Worm (Caenorhabditis elegans) whole organism, L3 larva: ENCODE measurements around the gene T11F8.4.

Experiments
- aly-2 ChIP-seq: fragments of 150-350 bp; optimal IDR thresholded peaks from 2 replicates; lab custom pipeline; 2014; ENCODE audit warnings: missing biosample characterization, missing genetic modification characterization
- ama-1 ChIP-seq: fragments of 150-350 bp; optimal IDR thresholded peaks from 2 replicates; lab custom pipeline; 2018
- ceh-16 ChIP-seq: sonication (generic microtip); optimal IDR thresholded peaks from 2 replicates; lab custom pipeline; 2017; ENCODE audit warnings: missing biosample characterization, missing genetic modification characterization
- ceh-9 ChIP-seq: sonication (generic microtip); optimal IDR thresholded peaks from 2 replicates; lab custom pipeline; 2018; ENCODE audit warnings: missing biosample characterization, missing genetic modification characterization
- egl-27 ChIP-seq: sonication (generic microtip); optimal IDR thresholded peaks from 4 replicates; lab custom pipeline; 2017; ENCODE audit warnings: missing biosample characterization, missing genetic modification reagents, missing genetic modification characterization
- elt-2 ChIP-seq: sonication (generic microtip); optimal IDR thresholded peaks from 2 replicates; lab custom pipeline; 2016; ENCODE audit warnings: missing genetic modification reagents, mild to moderate bottlenecking, missing genetic modification characterization, missing compliant biosample characterization
- fkh-10 ChIP-seq: sonication (generic microtip); optimal IDR thresholded peaks from 2 replicates; lab custom pipeline; 2017; ENCODE audit warnings: missing biosample characterization, missing genetic modification reagents, missing genetic modification characterization
- mdl-1 ChIP-seq: fragments of 150-350 bp; optimal IDR thresholded peaks from 2 replicates; lab custom pipeline; 2014; ENCODE audit warnings: missing biosample characterization, missing genetic modification characterization
- nhr-11 ChIP-seq: fragments of 150-350 bp; optimal IDR thresholded peaks from 2 replicates; lab custom pipeline; 2014; ENCODE audit warnings: missing biosample characterization, missing genetic modification characterization
- nhr-237 ChIP-seq: fragments of 150-350 bp; optimal IDR thresholded peaks from 2 replicates; lab custom pipeline; 2014; ENCODE audit warnings: missing biosample characterization, missing genetic modification characterization
- nhr-28 ChIP-seq: fragments of 150-350 bp; optimal IDR thresholded peaks from 2 replicates; lab custom pipeline; 2014; ENCODE audit warnings: missing biosample characterization, missing genetic modification characterization
- nhr-77 ChIP-seq: fragments of 150-350 bp; optimal IDR thresholded peaks from 2 replicates; lab custom pipeline; 2014; ENCODE audit warnings: missing biosample characterization, missing genetic modification characterization
- tbx-2 ChIP-seq: sonication (generic microtip); optimal IDR thresholded peaks from 2 replicates; lab custom pipeline; 2016; ENCODE audit warnings: mild to moderate bottlenecking, missing genetic modification characterization, missing compliant biosample characterization
- ztf-11 ChIP-seq: fragments of 150-350 bp; optimal IDR thresholded peaks from 2 replicates; lab custom pipeline; 2014; ENCODE audit warnings: missing biosample characterization, missing genetic modification characterization

ce11 chrIV:5494099-5494498, 17.7 kb upstream of the T11F8.4 start:
- TF ChIP-seq mdl-1 (tag; lab: Kevin White, UChicago), result no peak
- no peak for TF ChIP-seq nhr-11 (tag; lab: Kevin White, UChicago)
- no peak for TF ChIP-seq tbx-2 (tag; lab: Kevin White, UChicago)
- no peak for TF ChIP-seq fkh-10 (GFP tag; lab: Kevin White, UChicago)
- no peak for TF ChIP-seq elt-2 (tag; lab: Kevin White, UChicago)
- TF ChIP-seq ceh-16 (tag; lab: Kevin White, UChicago), result no peak
- TF ChIP-seq egl-27, result no peak
- TF ChIP-seq nhr-77 (tag; lab: Kevin White, UChicago), result no peak
- no peak for TF ChIP-seq ama-1 (lab: Kevin White, UChicago)
- TF ChIP-seq nhr-28 (tag; lab: Kevin White, UChicago), result no peak
- no peak for TF ChIP-seq ceh-9 (tag; lab: Kevin White, UChicago)
- TF ChIP-seq ztf-11 (tag; lab: Kevin White, UChicago), result no peak
- TF ChIP-seq nhr-237, result no peak
- no peak for TF ChIP-seq aly-2 (tag; lab: Kevin White, UChicago)
